Fruit fly (Drosophila melanogaster) whole organism, embryonic: ENCODE measurements around the gene ND-PDSW.

Experiments used
- CG17568 ChIP-seq: fragments of 200-800 bp; sonication (Bioruptor generic); optimal IDR thresholded peaks from 2 replicates; lab custom pipeline; 2018; ENCODE audit warnings: missing biosample characterization, mild to moderate bottlenecking, missing genetic modification characterization, moderate library complexity
- CG18262 ChIP-seq: fragments of 200-800 bp; optimal IDR thresholded peaks from 3 replicates; lab custom pipeline; 2019; ENCODE audit warnings: missing biosample characterization, mild to moderate bottlenecking, missing genetic modification characterization, moderate library complexity
- CG18599 ChIP-seq: fragments of 200-800 bp; sonication (Bioruptor generic); optimal IDR thresholded peaks from 3 replicates; lab custom pipeline; 2017; ENCODE audit warnings: missing biosample characterization, missing genetic modification characterization, mild to moderate bottlenecking, moderate library complexity, missing genetic modification reagents
- CG2678 ChIP-seq: fragments of 200-800 bp; sonication (Bioruptor generic); optimal IDR thresholded peaks from 3 replicates; lab custom pipeline; 2019; ENCODE audit warnings: missing biosample characterization, mild to moderate bottlenecking, missing genetic modification characterization, moderate library complexity
- CG3163 ChIP-seq: fragments of 200-800 bp; sonication (Bioruptor generic); optimal IDR thresholded peaks from 3 replicates; lab custom pipeline; 2016; ENCODE audit warnings: missing biosample characterization, missing genetic modification characterization
- CG32767 ChIP-seq: fragments of 200-800 bp; sonication (Bioruptor generic); IDR thresholded peaks from 2 replicates; pipeline ENCODE4 v1.3.6; 2022; ENCODE audit warnings: missing biosample characterization, missing genetic modification characterization
- CG32772 ChIP-seq: fragments of 200-800 bp; sonication (Bioruptor generic); IDR thresholded peaks from 2 replicates; pipeline ENCODE4 v1.3.6; 2022; ENCODE audit warnings: missing biosample characterization, missing genetic modification characterization
- CG3995 ChIP-seq: fragments of 200-800 bp; sonication (Bioruptor generic); optimal IDR thresholded peaks from 3 replicates; lab custom pipeline; 2016; ENCODE audit warnings: missing biosample characterization, missing genetic modification characterization
- Camta ChIP-seq: fragments of 200-800 bp; sonication (Bioruptor generic); optimal IDR thresholded peaks from 2 replicates; lab custom pipeline; 2016; ENCODE audit warnings: missing biosample characterization, missing genetic modification characterization
- Deaf1 ChIP-seq: fragments of 200-800 bp; optimal IDR thresholded peaks from 3 replicates; lab custom pipeline; 2019; ENCODE audit warnings: missing biosample characterization, mild to moderate bottlenecking, missing genetic modification characterization, moderate library complexity
- ERR ChIP-seq: fragments of 200-800 bp; sonication (Bioruptor generic); optimal IDR thresholded peaks from 2 replicates; lab custom pipeline; 2016; ENCODE audit warnings: missing biosample characterization, missing genetic modification characterization
- Ets65A ChIP-seq: fragments of 200-800 bp; sonication (Bioruptor generic); peaks from one replicate; lab custom pipeline; 2016; ENCODE audit warnings: missing biosample characterization, missing genetic modification characterization
- Ets97D ChIP-seq: fragments of 200-800 bp; sonication (Bioruptor generic); optimal IDR thresholded peaks from 3 replicates; lab custom pipeline; 2016; ENCODE audit warnings: missing biosample characterization, missing genetic modification characterization
- Fer1 ChIP-seq: fragments of 200-800 bp; sonication (Bioruptor generic); optimal IDR thresholded peaks from 2 replicates; lab custom pipeline; 2017; ENCODE audit warnings: missing biosample characterization, mild to moderate bottlenecking, missing genetic modification characterization
- Jarid2 ChIP-seq: fragments of 200-800 bp; sonication (Bioruptor generic); optimal IDR thresholded peaks from 3 replicates; lab custom pipeline; 2017; ENCODE audit warnings: mild to moderate bottlenecking, missing biosample characterization, missing genetic modification reagents, missing genetic modification characterization
- Med ChIP-seq: fragments of 200-800 bp; sonication (Bioruptor generic); peaks from one replicate; lab custom pipeline; 2016; ENCODE audit warnings: missing biosample characterization, missing genetic modification characterization, mild to moderate bottlenecking, inconsistent platforms, moderate library complexity
- Nf-YC ChIP-seq: fragments of 200-800 bp; optimal IDR thresholded peaks from 3 replicates; lab custom pipeline; 2019; ENCODE audit warnings: missing biosample characterization, mild to moderate bottlenecking, missing genetic modification characterization, moderate library complexity
- Trl ChIP-seq, 3 experiments: fragments of >200 bp in 2 of 3; fragments of 200-800 bp in 1 of 3; sonication (Bioruptor generic) in 1 of 3; optimal IDR thresholded peaks; 2 replicates in 1 of 3; 3 replicates in 2 of 3; lab custom pipeline; 2016 to 2017; ENCODE audit warnings: missing biosample characterization in 1 of 3, missing genetic modification characterization in 1 of 3
- cg ChIP-seq: fragments of 200-800 bp; sonication (Bioruptor generic); optimal IDR thresholded peaks from 3 replicates; lab custom pipeline; 2019; ENCODE audit warnings: missing biosample characterization, mild to moderate bottlenecking, missing genetic modification characterization, moderate library complexity
- chm ChIP-seq: fragments of 200-800 bp; sonication (Bioruptor generic); IDR thresholded peaks from 2 replicates; pipeline ENCODE4 v1.3.6; 2022; ENCODE audit warnings: missing biosample characterization, missing genetic modification characterization
- ewg ChIP-seq: fragments of 200-800 bp; sonication (Bioruptor generic); optimal IDR thresholded peaks from 3 replicates; lab custom pipeline; 2017; ENCODE audit warnings: mild to moderate bottlenecking, missing biosample characterization, missing genetic modification reagents, missing genetic modification characterization
- fd96Cb ChIP-seq: fragments of 200-800 bp; sonication (Bioruptor generic); optimal IDR thresholded peaks from 2 replicates; lab custom pipeline; 2018; ENCODE audit warnings: missing biosample characterization, mild to moderate bottlenecking, missing genetic modification characterization, moderate library complexity
- her ChIP-seq: fragments of 200-800 bp; sonication (Bioruptor generic); optimal IDR thresholded peaks from 2 replicates; lab custom pipeline; 2016; ENCODE audit warnings: missing biosample characterization, missing genetic modification characterization
- insv ChIP-seq, 2 experiments: fragments of 200-800 bp; sonication (Bioruptor generic); optimal IDR thresholded peaks; 3 replicates each; lab custom pipeline; 2016 to 2018; ENCODE audit warnings: missing biosample characterization in 2 of 2, missing genetic modification characterization in 2 of 2
- kni ChIP-seq: fragments of 200-800 bp; sonication (Bioruptor generic); optimal IDR thresholded peaks from 3 replicates; lab custom pipeline; 2017; ENCODE audit warnings: mild to moderate bottlenecking, missing biosample characterization, missing genetic modification reagents, missing genetic modification characterization
- lab ChIP-seq: fragments of 200-800 bp; sonication (Bioruptor generic); optimal IDR thresholded peaks from 3 replicates; lab custom pipeline; 2017; ENCODE audit warnings: missing biosample characterization, missing genetic modification characterization, mild to moderate bottlenecking, moderate library complexity, missing genetic modification reagents
- nau ChIP-seq: fragments of 200-800 bp; sonication (Bioruptor generic); optimal IDR thresholded peaks from 3 replicates; lab custom pipeline; 2017; ENCODE audit warnings: missing biosample characterization, mild to moderate bottlenecking, missing genetic modification characterization, missing genetic modification reagents
- nerfin-1 ChIP-seq: fragments of 200-800 bp; sonication (Bioruptor generic); optimal IDR thresholded peaks from 3 replicates; lab custom pipeline; 2019; ENCODE audit warnings: missing biosample characterization, mild to moderate bottlenecking, missing genetic modification characterization, moderate library complexity
- onecut ChIP-seq: fragments of 200-800 bp; sonication (Bioruptor generic); IDR thresholded peaks from 2 replicates; pipeline ENCODE4 v1.3.6; 2022; ENCODE audit warnings: missing biosample characterization, missing genetic modification characterization
- sens ChIP-seq: fragments of 200-800 bp; sonication (Bioruptor generic); peaks from one replicate; lab custom pipeline; 2016; ENCODE audit warnings: missing biosample characterization, missing genetic modification characterization
- seq ChIP-seq: fragments of 200-800 bp; sonication (Bioruptor generic); IDR thresholded peaks from 2 replicates; pipeline ENCODE4 v1.3.6; 2022; ENCODE audit warnings: missing biosample characterization, missing genetic modification characterization
- sqz ChIP-seq: fragments of 200-800 bp; sonication (Bioruptor generic); optimal IDR thresholded peaks from 3 replicates; lab custom pipeline; 2018; ENCODE audit warnings: missing biosample characterization, mild to moderate bottlenecking, missing genetic modification characterization
- ttk ChIP-seq: fragments of 200-800 bp; sonication (Bioruptor generic); IDR thresholded peaks from 2 replicates; pipeline ENCODE4 v2.1.2; 2022; ENCODE audit warnings: missing biosample characterization, missing genetic modification characterization
- vnd ChIP-seq: fragments of 200-800 bp; sonication (Bioruptor generic); IDR thresholded peaks from 3 replicates; pipeline ENCODE4 v1.3.6; 2022; ENCODE audit warnings: missing biosample characterization, missing genetic modification characterization; ENCODE audit not compliant: partially characterized antibody
- vvl ChIP-seq: fragments of 200-800 bp; sonication (Bioruptor generic); IDR thresholded peaks from 2 replicates; pipeline ENCODE4 v1.3.6; 2022; ENCODE audit warnings: missing biosample characterization, missing genetic modification characterization
- zen2 ChIP-seq: fragments of 200-800 bp; sonication (Bioruptor generic); IDR thresholded peaks from 3 replicates; pipeline ENCODE4 v1.3.6; 2022; ENCODE audit warnings: missing biosample characterization, missing genetic modification characterization; ENCODE audit not compliant: partially characterized antibody
- zfh1 ChIP-seq: fragments of 200-800 bp; sonication (Bioruptor generic); IDR thresholded peaks from 3 replicates; pipeline ENCODE4 v1.3.6; 2022; ENCODE audit warnings: missing biosample characterization, missing genetic modification characterization

Gene ND-PDSW

DNA sequence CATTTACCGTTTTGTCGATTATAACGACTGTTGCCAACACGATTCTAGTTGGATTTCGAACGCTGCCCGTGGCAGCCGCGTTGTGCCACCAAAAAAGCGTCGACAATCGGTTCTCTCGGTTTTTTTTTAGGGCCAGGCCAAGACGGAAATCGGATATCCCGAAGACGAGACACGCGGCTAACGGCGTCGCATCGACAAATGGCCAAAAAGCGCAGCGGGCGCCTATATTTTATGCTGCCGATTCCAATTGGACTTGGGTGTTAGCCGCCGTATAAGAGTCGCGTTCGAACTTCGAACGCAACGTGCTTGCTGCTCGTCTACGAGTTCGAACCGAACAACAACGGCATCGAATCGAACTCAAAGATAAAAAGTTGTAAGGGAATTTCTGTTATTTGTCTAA, 43.2 kb upstream of the ND-PDSW start (continued):
- TF ChIP-seq insv (GFP tag; optimal IDR thresholded peaks at IDR 0.05; lab: Kevin White, UChicago), result peak in 1 of 2 experiments; percentile 87
- peak; percentile 4 for TF ChIP-seq nau
- TF ChIP-seq CG18599 (GFP tag; lab: Kevin White, UChicago), result no peak
- TF ChIP-seq lab, result peak; percentile 2
- no peak for TF ChIP-seq fd96Cb (tag; lab: Kevin White, UChicago)
- TF ChIP-seq Nf-YC, result no peak
- 0 out of 3 replicates have a peak, but pooled peaks have one; percentile 25 for TF ChIP-seq zen2 (GFP tag; lab: Robert Waterston, UW)
- no peak for TF ChIP-seq Ets97D (GFP tag; lab: Kevin White, UChicago)
- peak; percentile 42 for TF ChIP-seq Deaf1 (tag; lab: Kevin White, UChicago)
- TF ChIP-seq kni (GFP tag; lab: Kevin White, UChicago), result peak; percentile 19
- TF ChIP-seq vnd, result no peak
- TF ChIP-seq Jarid2 (GFP tag; lab: Kevin White, UChicago), result peak; percentile 78
- no peak for TF ChIP-seq CG18262 (tag; lab: Kevin White, UChicago)
- no peak for TF ChIP-seq zfh1
- TF ChIP-seq Fer1 (GFP tag; lab: Kevin White, UChicago), result peak; percentile 18
- peak; percentile 63 for TF ChIP-seq Med (GFP tag; lab: Kevin White, UChicago)
- TF ChIP-seq onecut (GFP tag; lab: Robert Waterston, UW), result 0 out of 2 replicates have a peak, but pooled peaks have one; percentile 19
- TF ChIP-seq CG17568 (GFP tag; lab: Kevin White, UChicago), result peak; percentile 26
- peak; percentile 43; the same call in 1 of the 2 replicates for TF ChIP-seq chm (GFP tag; lab: Robert Waterston, UW)

DNA sequence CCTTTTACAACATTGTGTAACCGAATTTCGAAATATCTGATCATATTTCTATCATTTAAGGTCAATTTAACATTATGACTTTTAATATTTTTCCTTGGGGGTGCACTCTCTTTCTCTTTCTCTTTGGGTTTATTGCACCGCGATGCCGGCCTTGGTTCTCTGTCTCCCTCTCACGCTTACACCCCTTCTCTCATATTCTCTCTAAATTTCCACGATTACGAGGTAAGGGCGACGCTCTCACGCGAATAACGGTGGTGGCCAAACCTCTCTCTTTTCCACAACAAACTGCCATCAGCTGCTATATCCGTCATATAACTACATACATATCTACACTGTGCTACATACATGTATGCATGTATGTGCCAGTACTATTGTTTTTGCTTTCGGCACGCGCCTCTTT, 40.0 kb upstream of the ND-PDSW start:
- TF ChIP-seq CG3163 (GFP tag; lab: Kevin White, UChicago), result peak; percentile 80
- peak; percentile 75 to 77 for TF ChIP-seq Trl (optimal IDR thresholded peaks at IDR 0.05; lab: Kevin White, UChicago)
- TF ChIP-seq Trl (GFP tag; optimal IDR thresholded peaks at IDR 0.05; lab: Kevin White, UChicago), result no peak
- TF ChIP-seq CG32767 (GFP tag; lab: Robert Waterston, UW), result no peak
- TF ChIP-seq Camta (GFP tag; lab: Kevin White, UChicago), result no peak
- no peak for TF ChIP-seq CG2678 (tag; lab: Kevin White, UChicago)
- TF ChIP-seq cg (GFP tag; lab: Kevin White, UChicago), result peak; percentile 29
- TF ChIP-seq sens (GFP tag; lab: Kevin White, UChicago), result peak; percentile 12
- TF ChIP-seq nerfin-1 (tag; lab: Kevin White, UChicago), result peak; percentile 30
- TF ChIP-seq ttk, result peak; percentile 26; the same call in 1 of the 2 replicates
- peak; percentile 71; the same call in 1 of the 2 replicates for TF ChIP-seq seq (GFP tag; lab: Robert Waterston, UW)

DNA sequence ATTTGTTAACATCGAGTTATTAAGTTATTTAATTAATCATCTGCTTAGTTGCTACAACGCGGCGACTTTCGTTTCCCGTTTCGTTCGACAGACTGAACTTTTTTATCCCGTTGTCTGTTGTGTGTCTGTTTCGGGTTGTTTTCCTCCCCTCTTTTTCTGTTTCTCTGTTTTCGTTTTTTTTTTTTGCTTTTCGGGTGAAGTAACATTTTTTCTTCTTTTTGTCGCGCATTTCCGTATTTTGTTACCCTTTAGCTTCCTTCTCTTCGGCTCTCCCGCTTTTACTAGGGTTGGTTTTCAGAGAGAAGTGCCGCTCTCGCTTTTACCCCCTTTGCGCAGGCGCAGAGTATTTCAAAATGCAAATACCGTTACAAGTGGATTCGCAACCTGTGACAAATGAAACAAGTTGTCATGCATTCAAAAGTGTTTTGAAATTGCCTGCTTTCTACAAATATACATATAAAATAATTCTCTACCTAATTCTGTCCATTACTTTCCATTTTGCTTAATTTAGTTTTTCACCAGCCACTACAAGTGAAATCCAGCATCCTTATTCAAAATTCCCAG, 39.2 kb upstream of the ND-PDSW start, which contains the start of gene Pgant2:
Gene Pgant2 (minus strand): TSS at position 51 of the 564 bp plus-strand sequence.
- peak; percentile 90 for TF ChIP-seq ewg
- TF ChIP-seq seq (GFP tag; lab: Robert Waterston, UW), result peak; percentile 77
- no peak for TF ChIP-seq ERR (GFP tag; lab: Kevin White, UChicago)
- TF ChIP-seq Trl (optimal IDR thresholded peaks at IDR 0.05; lab: Kevin White, UChicago), result peak; percentile 43
- no peak for TF ChIP-seq Trl (GFP tag; optimal IDR thresholded peaks at IDR 0.05; lab: Kevin White, UChicago)
- no peak for TF ChIP-seq zfh1
- no peak for TF ChIP-seq her (GFP tag; lab: Kevin White, UChicago)
- peak; percentile 31 for TF ChIP-seq Ets65A (GFP tag; lab: Kevin White, UChicago)
- TF ChIP-seq vvl (GFP tag; lab: Robert Waterston, UW), result 0 out of 2 replicates have a peak, but pooled peaks have one; percentile 9
- TF ChIP-seq nerfin-1 (tag; lab: Kevin White, UChicago), result peak; percentile 95
- peak; percentile 85 for TF ChIP-seq sqz (GFP tag; lab: Kevin White, UChicago)
- TF ChIP-seq CG3995 (GFP tag; lab: Kevin White, UChicago), result peak; percentile 79
- 0 out of 3 replicates have a peak, but pooled peaks have one; percentile 16 for TF ChIP-seq zen2 (GFP tag; lab: Robert Waterston, UW)
- peak; percentile 30; the same call in 1 of the 2 replicates for TF ChIP-seq CG32772 (GFP tag; lab: Robert Waterston, UW)
